Fruit fly (Drosophila melanogaster): Measurements from ENCODE around the gene CG8945.
A peak's percentile ranks its signal among the peaks of the same experiment; 100 is the strongest.

Gene CG8945

DNA sequence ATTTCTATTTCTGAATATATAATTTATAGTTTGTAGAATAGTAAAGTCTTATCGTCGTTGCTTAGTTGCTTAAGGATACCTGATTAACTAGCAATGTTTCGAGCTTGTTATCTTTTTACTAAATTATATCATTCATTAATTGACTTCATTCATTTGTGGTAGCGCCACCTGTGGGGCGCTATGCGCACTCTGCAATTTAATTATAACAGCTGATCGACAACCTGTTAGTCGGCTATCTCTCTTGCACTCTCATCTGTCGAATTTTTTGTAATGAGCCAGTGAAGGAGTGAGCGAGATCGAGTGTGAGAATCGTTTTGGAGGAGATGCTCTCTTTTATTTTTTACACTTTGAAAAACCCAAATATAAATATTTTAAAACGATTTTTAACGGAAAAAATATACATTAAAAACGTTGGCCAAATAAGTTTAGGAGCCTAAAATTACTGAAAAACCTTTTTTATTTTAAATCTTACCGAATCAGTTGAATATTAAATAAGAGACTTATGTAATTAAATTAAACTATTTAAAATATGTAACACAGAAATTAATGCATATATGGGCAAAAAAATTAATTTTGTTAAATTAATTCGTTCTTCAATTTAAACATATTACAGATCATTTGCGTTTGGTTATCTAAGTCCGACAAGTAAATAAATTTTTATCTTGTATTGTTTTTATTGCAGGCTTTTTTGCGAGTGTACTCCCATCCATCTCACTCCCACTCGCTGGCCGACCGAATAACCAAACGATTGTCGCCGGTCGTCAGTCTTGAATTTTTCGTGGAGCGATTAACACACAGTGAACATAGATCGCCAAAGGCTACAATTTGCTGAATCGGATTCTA lies 3.8 kb upstream of the CG8945 start, which contains the start of the genes CG16700 and CG4991 (continued):
- peak; percentile 77 for TF ChIP-seq CG9932 (GFP tag; IDR thresholded peaks at IDR 0.05)
- peak; percentile 67 for TF ChIP-seq CG9817 (tag; optimal IDR thresholded peaks at IDR 0.05)
- TF ChIP-seq ap (GFP tag; IDR thresholded peaks at IDR 0.05) = no peak
- peak in 1 of 3 experiments; percentile 57 for TF ChIP-seq Stat92E (GFP tag; optimal IDR thresholded peaks at IDR 0.05)
- no peak for TF ChIP-seq knrl (GFP tag; IDR thresholded peaks at IDR 0.05; ENCODE audit: partially characterized antibody)
- TF ChIP-seq Dbx (GFP tag; IDR thresholded peaks at IDR 0.05) = peak; percentile 69; the same call in 1 of the 3 replicates
- no peak for TF ChIP-seq Dad (GFP tag; optimal IDR thresholded peaks at IDR 0.05)
- TF ChIP-seq tx (GFP tag; optimal IDR thresholded peaks at IDR 0.05) = no peak
- no peak for TF ChIP-seq sna (GFP tag; IDR thresholded peaks at IDR 0.05; ENCODE audit: partially characterized antibody)
- peak in 1 of 2 experiments; percentile 82 for TF ChIP-seq crp (GFP tag; optimal IDR thresholded peaks at IDR 0.05)
- no peak for TF ChIP-seq CG11398 (GFP tag; optimal IDR thresholded peaks at IDR 0.05)
- TF ChIP-seq lilli (GFP tag; optimal IDR thresholded peaks at IDR 0.05) = peak; percentile 42
- peak; percentile 58; the same call in 1 of the 2 replicates for TF ChIP-seq wor (GFP tag; IDR thresholded peaks at IDR 0.05)
- no peak for TF ChIP-seq CG6791 (GFP tag; IDR thresholded peaks at IDR 0.05; ENCODE audit: partially characterized antibody)
- peak; percentile 51; the same call in 1 of the 3 replicates for TF ChIP-seq so (GFP tag; IDR thresholded peaks at IDR 0.05)
- peak; percentile 78 for TF ChIP-seq CG17385 (GFP tag; optimal IDR thresholded peaks at IDR 0.05)
- no peak for TF ChIP-seq eyg (GFP tag; optimal IDR thresholded peaks at IDR 0.05)
- no peak for TF ChIP-seq Sin3A (optimal IDR thresholded peaks at IDR 0.05)
- TF ChIP-seq klu (GFP tag; IDR thresholded peaks at IDR 0.05) = peak; percentile 70
- no peak for TF ChIP-seq CG1024 (GFP tag; IDR thresholded peaks at IDR 0.05)
- no peak for TF ChIP-seq gfzf (GFP tag; optimal IDR thresholded peaks at IDR 0.05)
- TF ChIP-seq dati (GFP tag; IDR thresholded peaks at IDR 0.05) = no peak
- peak; percentile 51 for TF ChIP-seq CG3407 (GFP tag; optimal IDR thresholded peaks at IDR 0.05)
- no peak for TF ChIP-seq Scr (GFP tag; IDR thresholded peaks at IDR 0.05; ENCODE audit: partially characterized antibody)
- no peak for TF ChIP-seq ab (GFP tag; optimal IDR thresholded peaks at IDR 0.05)
- TF ChIP-seq CG8924 (tag; optimal IDR thresholded peaks at IDR 0.05) = peak; percentile 91
- TF ChIP-seq Nf-YC (tag; optimal IDR thresholded peaks at IDR 0.05) = peak; percentile 83
- no peak for TF ChIP-seq crol (GFP tag; IDR thresholded peaks at IDR 0.05)
- TF ChIP-seq MTF-1 (GFP tag; optimal IDR thresholded peaks at IDR 0.05; ENCODE audit: borderline replicate concordance) = no peak
- peak; percentile 82 for TF ChIP-seq Rfx (GFP tag; IDR thresholded peaks at IDR 0.05)
- TF ChIP-seq Lpt (GFP tag; optimal IDR thresholded peaks at IDR 0.05) = no peak
- TF ChIP-seq ERR (GFP tag; optimal IDR thresholded peaks at IDR 0.05) = no peak
- TF ChIP-seq Ets97D (GFP tag; optimal IDR thresholded peaks at IDR 0.05) = no peak
- TF ChIP-seq cg (GFP tag; optimal IDR thresholded peaks at IDR 0.05) = no peak
- TF ChIP-seq Ada2b (GFP tag; IDR thresholded peaks at IDR 0.05) = no peak; the same call in none of the 2 replicates
- peak; percentile 85 for TF ChIP-seq lmd (GFP tag; IDR thresholded peaks at IDR 0.05)
- peak; percentile 73 for TF ChIP-seq CG16815 (GFP tag; optimal IDR thresholded peaks at IDR 0.05)
- no peak for TF ChIP-seq usp (GFP tag; optimal IDR thresholded peaks at IDR 0.05)
- TF ChIP-seq MESR4 (GFP tag; optimal IDR thresholded peaks at IDR 0.05) = no peak
- no peak for TF ChIP-seq Atf3 (GFP tag; optimal IDR thresholded peaks at IDR 0.05)
- peak; percentile 8 to 45 for TF ChIP-seq Pdp1 (GFP tag; optimal IDR thresholded peaks at IDR 0.05)
- TF ChIP-seq Xbp1 (GFP tag; optimal IDR thresholded peaks at IDR 0.05) = peak; percentile 69
- peak; percentile 86 for TF ChIP-seq zf30C (GFP tag; optimal IDR thresholded peaks at IDR 0.05)
- TF ChIP-seq Ptx1 (GFP tag; IDR thresholded peaks at IDR 0.05) = peak; percentile 87
- TF ChIP-seq Abd-B (GFP tag; optimal IDR thresholded peaks at IDR 0.05) = peak; percentile 78
- peak; percentile 38 for TF ChIP-seq CG13123 (GFP tag; optimal IDR thresholded peaks at IDR 0.05)
- TF ChIP-seq phol (tag; optimal IDR thresholded peaks at IDR 0.05) = peak; percentile 88
- no peak for TF ChIP-seq Mes4 (GFP tag; optimal IDR thresholded peaks at IDR 0.05)
- 0 out of 2 replicates have a peak, but pooled peaks have one; percentile 21 for TF ChIP-seq CG17328 (GFP tag; IDR thresholded peaks at IDR 0.05)
